Fruit fly (Drosophila melanogaster): ENCODE data around the gene tobi.

tobi gene

DNA sequence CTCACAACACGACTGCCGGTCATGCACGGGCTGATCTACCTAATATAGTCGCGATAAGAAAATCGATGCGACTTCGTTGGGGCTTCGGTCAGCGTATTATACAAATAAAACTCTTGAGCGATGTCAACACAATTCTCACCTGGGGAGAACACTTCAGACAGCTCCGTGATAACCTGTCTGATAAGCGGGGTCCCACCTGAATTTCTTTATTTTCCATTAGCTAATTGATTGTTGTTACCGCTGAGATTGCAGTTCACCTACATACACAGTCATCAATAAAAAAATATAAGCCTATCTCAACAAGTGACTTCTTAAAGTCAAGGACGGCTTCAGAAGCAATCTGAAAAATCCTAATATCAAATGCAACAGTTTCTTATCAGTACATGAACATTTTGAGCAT lies at the start of gene tobi:
Gene tobi, minus strand, starts transcription at position 23 of the 400 bp plus-strand sequence.
- TF ChIP-seq toe (GFP tag; optimal IDR thresholded peaks at IDR 0.05), result no peak
- peak; percentile 43 for TF ChIP-seq tj (GFP tag; optimal IDR thresholded peaks at IDR 0.05)
- no peak for TF ChIP-seq CG33017 (tag; optimal IDR thresholded peaks at IDR 0.05)

DNA sequence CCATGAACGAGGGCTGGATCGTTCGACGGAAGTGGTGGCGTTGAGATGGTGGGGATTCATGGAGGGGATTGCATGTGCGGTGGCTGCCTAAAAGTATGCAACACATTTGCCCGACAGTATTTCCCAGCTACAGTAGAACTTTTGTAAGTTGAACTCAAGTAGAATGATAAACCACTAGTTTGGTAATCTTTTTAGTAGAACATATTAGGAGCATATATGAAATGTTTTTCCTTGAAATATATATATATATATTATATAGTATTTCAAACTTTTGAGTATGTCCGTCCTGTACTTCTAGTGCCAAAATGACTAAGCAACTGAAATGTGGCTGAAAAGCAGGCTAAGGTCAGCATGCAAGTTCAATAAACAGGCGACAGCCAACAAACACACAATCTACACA lies 41.8 kb upstream of the tobi start:
- TF ChIP-seq CG14711 (tag; optimal IDR thresholded peaks at IDR 0.05) (peak; percentile 16), CG7101 (tag; optimal IDR thresholded peaks at IDR 0.05) (peak; percentile 20), Mnt (GFP tag; optimal IDR thresholded peaks at IDR 0.05) (no peak), CG33017 (tag; optimal IDR thresholded peaks at IDR 0.05) (peak; percentile 33)

DNA sequence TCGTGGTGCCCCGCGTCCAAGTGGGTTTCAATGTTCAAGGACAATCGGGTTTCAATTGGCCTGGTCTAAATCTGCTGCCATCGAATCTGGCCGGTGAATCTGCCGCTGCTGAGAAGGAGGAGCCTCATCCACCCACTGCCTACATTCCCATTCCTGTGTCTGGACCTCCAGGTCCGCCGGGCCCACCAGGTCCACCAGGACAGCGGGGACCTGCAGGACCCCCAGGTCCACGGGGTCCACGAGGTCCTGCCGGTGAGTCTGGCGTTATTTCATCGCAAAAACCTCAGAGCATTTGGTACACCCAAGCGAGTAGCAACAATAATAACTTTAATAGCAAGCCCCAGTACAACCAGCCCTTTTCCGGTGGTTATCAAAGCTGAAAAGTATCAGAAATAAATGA lies 37.5 kb upstream of the tobi start:
- TF ChIP-seq CG1620 (GFP tag; optimal IDR thresholded peaks at IDR 0.05), result no peak
- no peak for TF ChIP-seq CG7101 (tag; optimal IDR thresholded peaks at IDR 0.05)
- TF ChIP-seq cnc (optimal IDR thresholded peaks at IDR 0.05), result no peak
- no peak for TF ChIP-seq tj (GFP tag; optimal IDR thresholded peaks at IDR 0.05)
- TF ChIP-seq toe (GFP tag; optimal IDR thresholded peaks at IDR 0.05), result no peak
- no peak for TF ChIP-seq Hr96 (GFP tag; optimal IDR thresholded peaks at IDR 0.05)
- TF ChIP-seq CG5204 (GFP tag; optimal IDR thresholded peaks at IDR 0.05), result no peak
- TF ChIP-seq Clk (GFP tag; optimal IDR thresholded peaks at IDR 0.05), result no peak
- no peak for TF ChIP-seq ovo (GFP tag; optimal IDR thresholded peaks at IDR 0.05)
- TF ChIP-seq bab1 (GFP tag; optimal IDR thresholded peaks at IDR 0.05), result no peak
- TF ChIP-seq kay (GFP tag; ENCODE audit: borderline replicate concordance), result no peak
- TF ChIP-seq pad (GFP tag; optimal IDR thresholded peaks at IDR 0.05), result no peak
- no peak for TF ChIP-seq CG11617 (GFP tag; optimal IDR thresholded peaks at IDR 0.05)
- no peak for TF ChIP-seq cic (GFP tag; optimal IDR thresholded peaks at IDR 0.05)
- no peak for TF ChIP-seq CG12768 (GFP tag; optimal IDR thresholded peaks at IDR 0.05)
- no peak for TF ChIP-seq Crg-1 (GFP tag; optimal IDR thresholded peaks at IDR 0.05)

DNA sequence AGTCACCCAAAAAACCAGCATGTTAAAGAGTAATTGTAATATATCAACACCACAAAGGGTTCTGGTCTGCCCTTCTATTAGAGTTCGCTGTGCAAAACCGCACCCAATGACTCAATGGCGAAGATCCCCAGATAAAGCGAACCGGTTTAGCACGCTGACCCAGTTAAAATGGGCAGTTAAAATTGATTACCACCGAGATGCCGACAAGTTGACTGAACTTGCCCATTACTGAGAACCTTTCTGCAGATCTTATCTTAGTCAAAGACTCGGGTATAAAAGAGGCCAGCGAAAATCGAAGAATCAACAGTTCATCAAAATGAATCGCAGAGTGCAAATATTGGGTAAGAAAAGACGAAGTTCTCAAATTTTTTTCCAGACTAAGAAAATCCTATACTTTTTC lies 36.7 kb upstream of the tobi start, which contains the start of gene CG31437:
Gene CG31437, plus strand, starts transcription at position 301 of the 400 bp plus-strand sequence.
- no peak for TF ChIP-seq CG33017 (tag; optimal IDR thresholded peaks at IDR 0.05)
- no peak for TF ChIP-seq CG5204 (GFP tag; optimal IDR thresholded peaks at IDR 0.05)
- TF ChIP-seq Crg-1 (GFP tag; optimal IDR thresholded peaks at IDR 0.05), result no peak

DNA sequence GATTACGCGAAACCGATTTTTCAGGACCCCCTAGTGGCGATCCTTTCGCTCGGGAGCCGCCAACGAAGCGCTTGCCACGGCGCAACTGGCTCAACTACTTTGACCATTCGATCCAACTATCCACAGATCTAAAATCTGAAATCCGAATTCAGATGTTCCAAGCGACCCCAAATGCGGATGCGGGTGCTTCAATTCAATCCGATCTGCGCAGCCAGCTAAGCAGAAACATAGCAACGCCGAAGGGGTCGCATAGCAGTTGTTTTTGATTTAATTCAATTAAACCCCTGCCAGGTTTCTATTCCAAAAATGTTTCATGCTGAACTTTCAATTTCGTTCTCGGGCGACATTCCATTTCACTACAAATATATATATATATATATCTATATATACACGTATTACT lies 36.0 kb upstream of the tobi start, which contains the start of gene alrm:
Gene alrm, minus strand, starts transcription at position 101 of the 400 bp plus-strand sequence.
- no peak for TF ChIP-seq CG7045 (GFP tag; optimal IDR thresholded peaks at IDR 0.05)
- no peak for TF ChIP-seq CG33017 (tag; optimal IDR thresholded peaks at IDR 0.05)
- no peak for TF ChIP-seq Mnt (GFP tag; optimal IDR thresholded peaks at IDR 0.05)
- no peak for TF ChIP-seq bab1 (GFP tag; optimal IDR thresholded peaks at IDR 0.05)
- no peak for TF ChIP-seq CG11617 (GFP tag; optimal IDR thresholded peaks at IDR 0.05)
- no peak for TF ChIP-seq CG7101 (tag; optimal IDR thresholded peaks at IDR 0.05)

DNA sequence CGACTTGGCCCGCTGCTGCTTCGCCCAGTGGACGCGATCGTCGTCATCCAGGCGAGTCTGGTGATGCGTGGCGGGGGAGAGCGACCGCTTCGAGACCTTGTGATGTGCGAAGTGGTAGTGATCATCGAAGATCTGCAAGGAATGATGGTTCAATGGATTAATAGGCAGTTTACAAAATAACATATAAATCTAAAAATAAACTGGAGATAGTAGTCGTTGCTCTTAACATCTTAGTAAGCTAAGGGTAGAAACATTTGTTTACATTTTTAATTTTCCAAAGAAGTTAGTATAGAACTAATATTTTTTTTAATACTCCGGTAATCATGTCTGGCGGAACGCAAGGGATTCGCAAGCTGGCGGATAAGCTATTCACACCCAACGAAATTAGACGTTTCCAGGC lies 11.3 kb upstream of the tobi start, which contains the start of gene ND-49L:
Gene ND-49L, plus strand, starts transcription at position 301 of the 400 bp plus-strand sequence.
- no peak for TF ChIP-seq Mnt (GFP tag; optimal IDR thresholded peaks at IDR 0.05)
- no peak for TF ChIP-seq CG7045 (GFP tag; optimal IDR thresholded peaks at IDR 0.05)
- TF ChIP-seq Crg-1 (GFP tag; optimal IDR thresholded peaks at IDR 0.05), result no peak
- TF ChIP-seq CG7101 (tag; optimal IDR thresholded peaks at IDR 0.05), result no peak
- no peak for TF ChIP-seq tj (GFP tag; optimal IDR thresholded peaks at IDR 0.05)
- TF ChIP-seq pad (GFP tag; optimal IDR thresholded peaks at IDR 0.05), result no peak

dm6 chr3R:25339952-25340351 lies 6.8 kb downstream of the tobi start, which contains the start of gene rha:
Gene rha (plus strand): TSS chr3R:25340252.
- TF ChIP-seq CG5204 (GFP tag; optimal IDR thresholded peaks at IDR 0.05) (no peak), CG7045 (GFP tag; optimal IDR thresholded peaks at IDR 0.05) (no peak), ovo (GFP tag; optimal IDR thresholded peaks at IDR 0.05) (no peak), Mnt (GFP tag; optimal IDR thresholded peaks at IDR 0.05) (no peak), Clk (GFP tag; optimal IDR thresholded peaks at IDR 0.05) (no peak), tj (GFP tag; optimal IDR thresholded peaks at IDR 0.05) (no peak), toe (GFP tag; optimal IDR thresholded peaks at IDR 0.05) (no peak), CG12768 (GFP tag; optimal IDR thresholded peaks at IDR 0.05) (no peak), cic (GFP tag; optimal IDR thresholded peaks at IDR 0.05) (no peak), cnc (optimal IDR thresholded peaks at IDR 0.05) (no peak), pad (GFP tag; optimal IDR thresholded peaks at IDR 0.05) (no peak), CG14711 (tag; optimal IDR thresholded peaks at IDR 0.05) (no peak), Crg-1 (GFP tag; optimal IDR thresholded peaks at IDR 0.05) (no peak), CG1620 (GFP tag; optimal IDR thresholded peaks at IDR 0.05) (no peak), CG33017 (tag; optimal IDR thresholded peaks at IDR 0.05) (no peak), bab1 (GFP tag; optimal IDR thresholded peaks at IDR 0.05) (no peak), CG7101 (tag; optimal IDR thresholded peaks at IDR 0.05) (no peak), kay (GFP tag; ENCODE audit: borderline replicate concordance) (no peak)

dm6 chr3R:25335065-25335464 lies 11.7 kb downstream of the tobi start, which contains the start of the genes CG10669 and CG11902:
Gene CG10669 (minus strand): TSS chr3R:25335243.
Gene CG11902 (plus strand): TSS chr3R:25335257.
- TF ChIP-seq CG12768 (GFP tag; optimal IDR thresholded peaks at IDR 0.05) (no peak), Mnt (GFP tag; optimal IDR thresholded peaks at IDR 0.05) (peak; percentile 12), bab1 (GFP tag; optimal IDR thresholded peaks at IDR 0.05) (peak; percentile 67)
